Worm (Caenorhabditis elegans) whole organism, midembryonic: ENCODE results near the gene F49F1.14.

Experiments used
- T22C8.4 ChIP-seq: fragments of 200-800 bp; sonication (Bioruptor generic); IDR thresholded peaks from 2 replicates; pipeline ENCODE4 v1.3.6; 2022; ENCODE audit warnings: missing genetic modification characterization, missing compliant biosample characterization
- cog-1 ChIP-seq: sonication (generic microtip); optimal IDR thresholded peaks from 2 replicates; lab custom pipeline; 2016; ENCODE audit warnings: missing genetic modification characterization, missing compliant biosample characterization
- flt-1 ChIP-seq: fragments of 200-800 bp; sonication (Bioruptor generic); IDR thresholded peaks from 2 replicates; pipeline ENCODE4 v1.3.6; 2022; ENCODE audit warnings: missing genetic modification characterization, missing compliant biosample characterization
- klf-2 ChIP-seq: fragments of 200-800 bp; sonication (Bioruptor generic); conservative IDR thresholded peaks from 2 replicates; pipeline ENCODE4 v1.3.6; 2022; ENCODE audit warnings: missing genetic modification reagents, missing genetic modification characterization, missing compliant biosample characterization
- med-1 ChIP-seq: sonication (generic microtip); optimal IDR thresholded peaks from 2 replicates; lab custom pipeline; 2017; ENCODE audit warnings: missing genetic modification characterization, mild to moderate bottlenecking, missing compliant biosample characterization, antibody characterized with exemption, missing genetic modification reagents; ENCODE audit not compliant: insufficient read depth
- ref-1 ChIP-seq: fragments of 200-800 bp; sonication (Bioruptor generic); conservative IDR thresholded peaks from 2 replicates; pipeline ENCODE4 v1.3.6; 2022; ENCODE audit warnings: missing genetic modification reagents, missing genetic modification characterization, missing compliant biosample characterization
- tab-1 ChIP-seq: fragments of 200-800 bp; sonication (Bioruptor generic); IDR thresholded peaks from 2 replicates; pipeline ENCODE4 v1.3.6; 2022; ENCODE audit warnings: missing genetic modification characterization, missing compliant biosample characterization
- ztf-23 ChIP-seq: fragments of 200-800 bp; sonication (Bioruptor generic); IDR thresholded peaks from 2 replicates; pipeline ENCODE4 v1.3.6; 2022; ENCODE audit warnings: missing genetic modification reagents, missing genetic modification characterization, missing compliant biosample characterization

ce11 chrIV:4078901-4079300 lies 33.4 kb downstream of the F49F1.14 start, which contains the start of gene C35B1.8:
- TF ChIP-seq T22C8.4 (GFP tag; lab: Robert Waterston, UW) (no peak), cog-1 (tag; lab: Kevin White, UChicago) (no peak), ztf-23 (GFP tag; lab: Robert Waterston, UW) (no peak), flt-1 (GFP tag; lab: Robert Waterston, UW) (no peak), tab-1 (no peak), ref-1 (no peak), klf-2 (GFP tag; lab: Robert Waterston, UW) (no peak), med-1 (GFP tag; lab: Kevin White, UChicago) (no peak)
